Worm (Caenorhabditis elegans): ENCODE data around the gene srh-146.

- TF ChIP-seq him-1 (tag; optimal IDR thresholded peaks at IDR 0.05), result no peak
- no peak for TF ChIP-seq dao-5 (tag; optimal IDR thresholded peaks at IDR 0.05)
- TF ChIP-seq W03F9.2 (tag; optimal IDR thresholded peaks at IDR 0.05), result no peak
Measured at ce11 chrV:2869503-2869902, 44.5 kb upstream of the srh-146 start, which contains the start of gene srh-241.

All from whole organism, L4/young adult.